Worm (Caenorhabditis elegans) whole organism, late embryonic: Measurements from ENCODE around the gene nhr-14.

Experiments
- T23F11.4 ChIP-seq: fragments of 200-800 bp; sonication (Bioruptor generic); optimal IDR thresholded peaks from 2 replicates; lab custom pipeline; 2018; ENCODE audit warnings: mild to moderate bottlenecking, missing genetic modification characterization, missing compliant biosample characterization
- ceh-2 ChIP-seq: sonication (generic microtip); optimal IDR thresholded peaks from 2 replicates; lab custom pipeline; 2016; ENCODE audit warnings: missing genotype, missing genetic modification characterization, missing compliant biosample characterization
- ceh-34 ChIP-seq: sonication (generic microtip); optimal IDR thresholded peaks from 2 replicates; lab custom pipeline; 2016; ENCODE audit warnings: mild to moderate bottlenecking, missing genetic modification characterization, missing compliant biosample characterization
- ceh-45 ChIP-seq: fragments of 200-800 bp; sonication (Bioruptor generic); IDR thresholded peaks from 2 replicates; pipeline ENCODE4 v1.3.6; 2022; ENCODE audit warnings: missing genetic modification reagents, missing genetic modification characterization, missing compliant biosample characterization
- che-1 ChIP-seq: sonication (generic microtip); optimal IDR thresholded peaks from 2 replicates; lab custom pipeline; 2016; ENCODE audit warnings: mild to moderate bottlenecking, missing genetic modification characterization, missing compliant biosample characterization
- elt-2 ChIP-seq: sonication (generic microtip); optimal IDR thresholded peaks from 2 replicates; lab custom pipeline; 2016; ENCODE audit warnings: missing genetic modification reagents, missing genetic modification characterization, missing compliant biosample characterization
- fkh-10 ChIP-seq: fragments of 150-350 bp; optimal IDR thresholded peaks from 2 replicates; lab custom pipeline; 2014; ENCODE audit warnings: missing biosample characterization, missing genetic modification reagents, missing genetic modification characterization
- pat-9 ChIP-seq: fragments of 200-800 bp; sonication (Bioruptor generic); optimal IDR thresholded peaks from 2 replicates; lab custom pipeline; 2018; ENCODE audit warnings: mild to moderate bottlenecking, missing genetic modification characterization, moderate library complexity, missing compliant biosample characterization
- pax-1 ChIP-seq: fragments of 150-350 bp; optimal IDR thresholded peaks from 2 replicates; lab custom pipeline; 2014; ENCODE audit warnings: missing biosample characterization, missing genetic modification characterization
- pha-4 ChIP-seq: fragments of 150-350 bp; optimal IDR thresholded peaks from 2 replicates; lab custom pipeline; 2018; ENCODE audit warnings: missing biosample characterization, missing genetic modification reagents, missing genetic modification characterization
- rnt-1 ChIP-seq: sonication (generic microtip); optimal IDR thresholded peaks from 2 replicates; lab custom pipeline; 2016; ENCODE audit warnings: missing genetic modification characterization, missing compliant biosample characterization
- tbx-7 ChIP-seq: sonication (generic microtip); optimal IDR thresholded peaks from 2 replicates; lab custom pipeline; 2016; ENCODE audit warnings: missing genotype, missing genetic modification characterization, missing compliant biosample characterization
- unc-42 ChIP-seq: sonication (generic microtip); optimal IDR thresholded peaks from 2 replicates; lab custom pipeline; 2016; ENCODE audit warnings: missing genotype, missing genetic modification characterization, missing compliant biosample characterization
- unc-55 ChIP-seq: sonication (generic microtip); optimal IDR thresholded peaks from 2 replicates; lab custom pipeline; 2017; ENCODE audit warnings: missing biosample characterization, missing genetic modification reagents, missing genetic modification characterization

DNA sequence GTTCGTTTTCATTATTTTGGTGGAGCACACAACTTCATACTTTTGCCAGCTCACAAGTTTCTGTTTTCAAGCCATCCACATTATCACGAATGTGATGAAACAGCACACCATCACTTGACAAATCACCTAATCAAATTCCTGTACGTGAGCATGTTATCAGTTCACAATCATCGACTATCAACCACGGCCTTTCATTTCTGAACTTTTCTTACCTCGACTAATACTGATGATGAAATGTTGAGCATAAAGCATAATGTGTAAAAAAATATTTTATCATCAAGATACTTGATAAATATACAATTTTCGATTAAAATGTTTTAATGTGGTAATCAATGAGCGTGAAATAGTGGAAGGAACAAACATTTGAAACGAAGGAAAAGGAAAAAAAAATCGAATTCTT lies 2.5 kb downstream of the nhr-14 start:
- no peak for TF ChIP-seq pax-1 (tag; lab: Kevin White, UChicago)
- no peak for TF ChIP-seq ceh-45 (GFP tag; lab: Robert Waterston, UW)
- no peak for TF ChIP-seq ceh-2 (tag; lab: Kevin White, UChicago)
- TF ChIP-seq elt-2 (tag; lab: Kevin White, UChicago), result peak; percentile 84
- TF ChIP-seq fkh-10 (GFP tag; lab: Kevin White, UChicago), result no peak
- no peak for TF ChIP-seq T23F11.4
- TF ChIP-seq ceh-34 (tag; lab: Kevin White, UChicago), result no peak
- no peak for TF ChIP-seq unc-42 (tag; lab: Kevin White, UChicago)
- TF ChIP-seq pha-4, result no peak
- TF ChIP-seq unc-55 (GFP tag; lab: Kevin White, UChicago), result no peak
- no peak for TF ChIP-seq pat-9 (tag; lab: Kevin White, UChicago)
- TF ChIP-seq rnt-1 (tag; lab: Kevin White, UChicago), result no peak
- no peak for TF ChIP-seq tbx-7 (tag; lab: Kevin White, UChicago)
- no peak for TF ChIP-seq che-1
